Fruit fly (Drosophila melanogaster) whole organism, embryonic: Measurements from ENCODE around the gene Tcs4.

Source experiments
- Atf3 ChIP-seq: fragments of 200-800 bp; sonication (Bioruptor generic); optimal IDR thresholded peaks from 3 replicates; lab custom pipeline; 2016; ENCODE audit warnings: missing biosample characterization, missing genetic modification characterization
- CG10959 ChIP-seq: fragments of 200-800 bp; sonication (Bioruptor generic); IDR thresholded peaks from 2 replicates; pipeline ENCODE4 v1.3.6; 2022; ENCODE audit warnings: missing biosample characterization, missing genetic modification characterization
- CG11398 ChIP-seq: fragments of 200-800 bp; sonication (Bioruptor generic); optimal IDR thresholded peaks from 2 replicates; lab custom pipeline; 2016; ENCODE audit warnings: missing biosample characterization, missing genetic modification characterization
- CG12299 ChIP-seq: fragments of 200-800 bp; sonication (Bioruptor generic); optimal IDR thresholded peaks from 2 replicates; lab custom pipeline; 2018; ENCODE audit warnings: missing biosample characterization, mild to moderate bottlenecking, missing genetic modification characterization
- CG12391 ChIP-seq: fragments of 200-800 bp; sonication (Bioruptor generic); optimal IDR thresholded peaks from 3 replicates; lab custom pipeline; 2018; ENCODE audit warnings: missing biosample characterization, mild to moderate bottlenecking, missing genetic modification characterization, moderate library complexity
- CG13775 ChIP-seq: fragments of 200-800 bp; sonication (Bioruptor generic); optimal IDR thresholded peaks from 3 replicates; lab custom pipeline; 2017; ENCODE audit warnings: missing biosample characterization, mild to moderate bottlenecking, missing genetic modification characterization
- CG15073 ChIP-seq: fragments of 200-800 bp; sonication (Bioruptor generic); optimal IDR thresholded peaks from 2 replicates; lab custom pipeline; 2016; ENCODE audit warnings: missing biosample characterization, missing genetic modification characterization
- CG15479 ChIP-seq: fragments of 200-800 bp; sonication (Bioruptor generic); optimal IDR thresholded peaks from 3 replicates; lab custom pipeline; 2019; ENCODE audit warnings: missing biosample characterization, mild to moderate bottlenecking, missing genetic modification characterization, moderate library complexity
- CG1832 ChIP-seq: fragments of 200-800 bp; sonication (Bioruptor generic); optimal IDR thresholded peaks from 2 replicates; lab custom pipeline; 2017; ENCODE audit warnings: missing biosample characterization, mild to moderate bottlenecking, missing genetic modification characterization, inconsistent platforms
- CG2875 ChIP-seq: fragments of 200-800 bp; sonication (Bioruptor generic); optimal IDR thresholded peaks from 2 replicates; lab custom pipeline; 2017; ENCODE audit warnings: missing biosample characterization, mild to moderate bottlenecking, missing genetic modification characterization, missing genetic modification reagents
- CG30020 ChIP-seq: fragments of 200-800 bp; optimal IDR thresholded peaks from 2 replicates; lab custom pipeline; 2019; ENCODE audit warnings: missing biosample characterization, mild to moderate bottlenecking, missing genetic modification characterization, moderate library complexity
- CG31224 ChIP-seq: fragments of 200-800 bp; sonication (Bioruptor generic); IDR thresholded peaks from 2 replicates; pipeline ENCODE4 v1.3.6; 2022; ENCODE audit warnings: missing biosample characterization, missing genetic modification characterization
- CG31365 ChIP-seq: fragments of 200-800 bp; sonication (Bioruptor generic); optimal IDR thresholded peaks from 2 replicates; lab custom pipeline; 2018; ENCODE audit warnings: missing biosample characterization, mild to moderate bottlenecking, missing genetic modification characterization
- CG31388 ChIP-seq: fragments of 200-800 bp; sonication (Bioruptor generic); optimal IDR thresholded peaks from 2 replicates; lab custom pipeline; 2016; ENCODE audit warnings: missing biosample characterization, missing genetic modification characterization
- CG4424 ChIP-seq: fragments of 200-800 bp; sonication (Bioruptor generic); optimal IDR thresholded peaks from 3 replicates; lab custom pipeline; 2016; ENCODE audit warnings: missing biosample characterization, missing genetic modification characterization
- CG6254 ChIP-seq: fragments of 200-800 bp; sonication (Bioruptor generic); optimal IDR thresholded peaks from 3 replicates; lab custom pipeline; 2017; ENCODE audit warnings: mild to moderate bottlenecking, missing biosample characterization, missing genetic modification reagents, missing genetic modification characterization
- CG6791 ChIP-seq: fragments of 200-800 bp; sonication (Bioruptor generic); IDR thresholded peaks from 3 replicates; pipeline ENCODE4 v1.3.6; 2022; ENCODE audit warnings: missing biosample characterization, missing genetic modification characterization; ENCODE audit not compliant: partially characterized antibody
- CG7357 ChIP-seq: fragments of 200-800 bp; sonication (Bioruptor generic); IDR thresholded peaks from 3 replicates; pipeline ENCODE4 v1.3.6; 2022; ENCODE audit warnings: missing biosample characterization, missing genetic modification characterization
- CG7556 ChIP-seq: fragments of 200-800 bp; sonication (Bioruptor generic); optimal IDR thresholded peaks from 2 replicates; lab custom pipeline; 2017; ENCODE audit warnings: missing biosample characterization, mild to moderate bottlenecking, missing genetic modification characterization
- CG8281 ChIP-seq: fragments of 200-800 bp; sonication (Bioruptor generic); optimal IDR thresholded peaks from 2 replicates; lab custom pipeline; 2018; ENCODE audit warnings: missing biosample characterization, mild to moderate bottlenecking, missing genetic modification characterization, moderate library complexity
- CG8765 ChIP-seq: fragments of 200-800 bp; sonication (Bioruptor generic); IDR thresholded peaks from 2 replicates; pipeline ENCODE4 v1.3.6; 2022; ENCODE audit warnings: missing biosample characterization, missing genetic modification characterization
- CG9215 ChIP-seq: fragments of 200-800 bp; sonication (Bioruptor generic); IDR thresholded peaks from 2 replicates; pipeline ENCODE4 v1.3.6; 2022; ENCODE audit warnings: missing biosample characterization, missing genetic modification characterization
- Deaf1 ChIP-seq: fragments of 200-800 bp; optimal IDR thresholded peaks from 3 replicates; lab custom pipeline; 2019; ENCODE audit warnings: missing biosample characterization, mild to moderate bottlenecking, missing genetic modification characterization, moderate library complexity
- E2f2 ChIP-seq: fragments of 200-800 bp; sonication (Bioruptor generic); IDR thresholded peaks from 2 replicates; pipeline ENCODE4 v1.3.6; 2022; ENCODE audit warnings: missing biosample characterization, missing genetic modification characterization
- H2.0 ChIP-seq: fragments of 200-800 bp; sonication (Bioruptor generic); IDR thresholded peaks from 2 replicates; pipeline ENCODE4 v1.3.6; 2022; ENCODE audit warnings: missing biosample characterization, missing genetic modification characterization
- HLHmδ ChIP-seq: fragments of 200-800 bp; sonication (Bioruptor generic); optimal IDR thresholded peaks from 2 replicates; lab custom pipeline; 2018; ENCODE audit warnings: missing biosample characterization, mild to moderate bottlenecking, missing genetic modification characterization, moderate library complexity
- Hand ChIP-seq: fragments of 200-800 bp; sonication (Bioruptor generic); optimal IDR thresholded peaks from 2 replicates; lab custom pipeline; 2017; ENCODE audit warnings: mild to moderate bottlenecking, missing biosample characterization, missing genetic modification reagents, missing genetic modification characterization
- Hr39 ChIP-seq: fragments of >200 bp; optimal IDR thresholded peaks from 2 replicates; lab custom pipeline; 2017
- Nf-YA ChIP-seq: fragments of 200-800 bp; sonication (Bioruptor generic); IDR thresholded peaks from 2 replicates; pipeline ENCODE4 v1.3.6; 2022; ENCODE audit warnings: missing biosample characterization, missing genetic modification characterization
- Spps ChIP-seq: fragments of 200-800 bp; sonication (Bioruptor generic); optimal IDR thresholded peaks from 2 replicates; lab custom pipeline; 2018; ENCODE audit warnings: missing biosample characterization, mild to moderate bottlenecking, missing genetic modification characterization
- Usf ChIP-seq: fragments of 200-800 bp; sonication (Bioruptor generic); optimal IDR thresholded peaks from 2 replicates; lab custom pipeline; 2017; ENCODE audit warnings: missing genotype, missing biosample characterization, missing genetic modification characterization
- al ChIP-seq: fragments of 200-800 bp; sonication (Bioruptor generic); IDR thresholded peaks from 2 replicates; pipeline ENCODE4 v1.3.6; 2022; ENCODE audit warnings: missing biosample characterization, missing genetic modification characterization
- dmrt99B ChIP-seq: fragments of 200-800 bp; sonication (Bioruptor generic); optimal IDR thresholded peaks from 2 replicates; lab custom pipeline; 2018; ENCODE audit warnings: missing biosample characterization, mild to moderate bottlenecking, missing genetic modification characterization, moderate library complexity
- dpn ChIP-seq, 2 experiments: fragments of 200-800 bp; sonication (Bioruptor generic); optimal IDR thresholded peaks; 3 replicates each; lab custom pipeline; 2016; ENCODE audit warnings: missing biosample characterization in 2 of 2, missing genetic modification characterization in 2 of 2
- dysf ChIP-seq: fragments of 200-800 bp; sonication (Bioruptor generic); IDR thresholded peaks from 3 replicates; pipeline ENCODE4 v1.3.6; 2022; ENCODE audit warnings: missing biosample characterization, missing genetic modification characterization
- grau ChIP-seq: fragments of 200-800 bp; optimal IDR thresholded peaks from 3 replicates; lab custom pipeline; 2019; ENCODE audit warnings: missing biosample characterization, mild to moderate bottlenecking, missing genetic modification characterization, moderate library complexity
- gro ChIP-seq: fragments of 200-800 bp; sonication (Bioruptor generic); optimal IDR thresholded peaks from 2 replicates; lab custom pipeline; 2016; ENCODE audit warnings: missing biosample characterization, missing genetic modification characterization
- hkb ChIP-seq, 2 experiments: fragments of 200-800 bp in 1 of 2; fragments of >200 bp in 1 of 2; sonication (Bioruptor generic) in 1 of 2; IDR thresholded peaks in 1 of 2; optimal IDR thresholded peaks in 1 of 2; 2 replicates each; pipeline versions ENCODE4 v1.3.6 to Lab custom; 2017 to 2022; ENCODE audit warnings: missing biosample characterization in 1 of 2, missing genetic modification characterization in 1 of 2
- hth ChIP-seq: fragments of >200 bp; optimal IDR thresholded peaks from 2 replicates; lab custom pipeline; 2017; ENCODE audit warnings: inconsistent platforms
- ind ChIP-seq: fragments of 200-800 bp; sonication (Bioruptor generic); optimal IDR thresholded peaks from 3 replicates; lab custom pipeline; 2016; ENCODE audit warnings: missing biosample characterization, missing genetic modification characterization
- jing ChIP-seq: fragments of 200-800 bp; sonication (Bioruptor generic); optimal IDR thresholded peaks from 2 replicates; lab custom pipeline; 2018; ENCODE audit warnings: missing biosample characterization, mild to moderate bottlenecking, missing genetic modification characterization
- luna ChIP-seq: fragments of 200-800 bp; sonication (Bioruptor generic); optimal IDR thresholded peaks from 2 replicates; lab custom pipeline; 2016; ENCODE audit warnings: missing biosample characterization, missing genetic modification characterization
- org-1 ChIP-seq: fragments of 200-800 bp; sonication (Bioruptor generic); optimal IDR thresholded peaks from 2 replicates; lab custom pipeline; 2017; ENCODE audit warnings: missing biosample characterization, missing genetic modification characterization
- pho ChIP-seq: fragments of 200-800 bp; sonication (Bioruptor generic); optimal IDR thresholded peaks from 2 replicates; lab custom pipeline; 2016; ENCODE audit warnings: missing biosample characterization, missing genetic modification characterization
- pnt ChIP-seq: fragments of 200-800 bp; sonication (Bioruptor generic); optimal IDR thresholded peaks from 3 replicates; lab custom pipeline; 2016; ENCODE audit warnings: missing biosample characterization, missing genetic modification characterization
- prd ChIP-seq, 3 experiments: fragments of >200 bp in 2 of 3; fragments of 200-800 bp in 1 of 3; sonication (Bioruptor generic) in 1 of 3; optimal IDR thresholded peaks in 2 of 3; IDR thresholded peaks in 1 of 3; 2 replicates in 2 of 3; 3 replicates in 1 of 3; pipeline versions ENCODE4 v1.3.6 to Lab custom; 2017 to 2022; ENCODE audit warnings: missing biosample characterization in 1 of 3, missing genetic modification characterization in 1 of 3
- ranshi ChIP-seq: fragments of 200-800 bp; sonication (Bioruptor generic); IDR thresholded peaks from 2 replicates; pipeline ENCODE4 v1.3.6; 2022; ENCODE audit warnings: missing biosample characterization, missing genetic modification characterization
- trh ChIP-seq: fragments of 200-800 bp; sonication (Bioruptor generic); optimal IDR thresholded peaks from 2 replicates; lab custom pipeline; 2016; ENCODE audit warnings: missing biosample characterization, missing genetic modification characterization
- wek ChIP-seq: fragments of 200-800 bp; sonication (Bioruptor generic); optimal IDR thresholded peaks from 3 replicates; lab custom pipeline; 2018; ENCODE audit warnings: missing biosample characterization, mild to moderate bottlenecking, missing genetic modification characterization, moderate library complexity
- wor ChIP-seq: fragments of 200-800 bp; sonication (Bioruptor generic); IDR thresholded peaks from 2 replicates; pipeline ENCODE4 v1.3.6; 2022; ENCODE audit warnings: missing biosample characterization, missing genetic modification characterization
- z ChIP-seq: fragments of 200-800 bp; sonication (Bioruptor generic); IDR thresholded peaks from 3 replicates; pipeline ENCODE4 v1.3.6; 2022; ENCODE audit warnings: missing biosample characterization, missing genetic modification characterization

The Tcs4 gene

DNA sequence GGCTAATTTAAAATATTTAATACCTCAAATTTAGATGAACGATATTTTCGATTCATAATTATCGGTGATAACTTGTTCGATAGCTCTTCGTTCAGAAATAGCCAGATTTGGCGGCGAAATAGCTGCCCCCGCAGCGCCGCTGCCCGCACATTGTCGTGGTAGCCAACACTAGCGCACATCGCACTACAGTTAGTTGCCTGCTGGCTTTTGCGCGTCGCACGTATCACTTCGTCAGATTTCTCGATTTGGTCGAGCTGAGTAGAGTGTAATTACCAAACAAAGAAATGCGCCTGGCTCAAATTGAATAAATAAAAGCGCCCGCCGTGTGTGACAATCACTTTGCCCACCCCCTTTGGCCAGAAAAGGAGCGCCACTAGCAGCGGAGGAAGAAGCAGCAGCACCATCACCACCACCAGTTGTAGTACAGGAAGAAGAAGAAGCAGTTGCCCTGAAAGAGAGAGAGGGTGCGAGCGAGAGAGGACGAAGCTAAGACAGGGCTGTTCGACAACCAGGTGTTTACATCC, 49.1 kb upstream of the Tcs4 start, which contains the start of gene Abcd3 (continued):
- TF ChIP-seq prd (optimal IDR thresholded peaks at IDR 0.05; lab: Kevin White, UChicago) (no peak), prd (GFP tag; IDR thresholded peaks at IDR 0.05; lab: Robert Waterston, UW) (no peak), CG8281 (tag; lab: Kevin White, UChicago) (no peak), Atf3 (GFP tag; lab: Kevin White, UChicago) (no peak), dpn (GFP tag; optimal IDR thresholded peaks at IDR 0.05; lab: Kevin White, UChicago) (peak in 1 of 2 experiments; percentile 44), ind (no peak), ranshi (GFP tag; lab: Robert Waterston, UW) (no peak), Deaf1 (tag; lab: Kevin White, UChicago) (peak; percentile 42), H2.0 (GFP tag; lab: Robert Waterston, UW) (no peak), Usf (no peak), CG15479 (GFP tag; lab: Kevin White, UChicago) (peak; percentile 76), grau (tag; lab: Kevin White, UChicago) (peak; percentile 10), CG31365 (tag; lab: Kevin White, UChicago) (peak; percentile 23), luna (no peak), CG12299 (tag; lab: Kevin White, UChicago) (peak; percentile 42), CG8765 (GFP tag; lab: Robert Waterston, UW) (no peak), CG31224 (GFP tag; lab: Robert Waterston, UW) (0 out of 2 replicates have a peak, but pooled peaks have one; percentile 10), CG12391 (tag; lab: Kevin White, UChicago) (no peak), Nf-YA (no peak), CG1832 (GFP tag; lab: Kevin White, UChicago) (peak; percentile 87), z (GFP tag; lab: Robert Waterston, UW) (0 out of 3 replicates have a peak, but pooled peaks have one; percentile 40), CG9215 (no peak), dmrt99B (tag; lab: Kevin White, UChicago) (peak; percentile 25), trh (GFP tag; lab: Kevin White, UChicago) (no peak), CG31388 (no peak), Spps (tag; lab: Kevin White, UChicago) (no peak), pho (no peak), CG7556 (GFP tag; lab: Kevin White, UChicago) (no peak), al (GFP tag; lab: Robert Waterston, UW) (no peak), wor (GFP tag; lab: Robert Waterston, UW) (no peak), jing (no peak), Hr39 (lab: Kevin White, UChicago) (no peak), HLHmδ (GFP tag; lab: Kevin White, UChicago) (peak; percentile 22), CG11398 (GFP tag; lab: Kevin White, UChicago) (no peak), CG15073 (GFP tag; lab: Kevin White, UChicago) (no peak), CG7357 (GFP tag; lab: Robert Waterston, UW) (no peak), CG10959 (GFP tag; lab: Robert Waterston, UW) (no peak), wek (GFP tag; lab: Kevin White, UChicago) (peak; percentile 6), E2f2 (GFP tag; lab: Robert Waterston, UW) (peak; percentile 67), CG6254 (GFP tag; lab: Kevin White, UChicago) (peak; percentile 31), CG4424 (no peak), dysf (no peak), hth (lab: Kevin White, UChicago) (no peak), CG30020 (tag; lab: Kevin White, UChicago) (no peak), gro (peak; percentile 49), hkb (optimal IDR thresholded peaks at IDR 0.05; lab: Kevin White, UChicago) (no peak), hkb (GFP tag; IDR thresholded peaks at IDR 0.05; lab: Robert Waterston, UW) (peak; percentile 48), CG13775 (GFP tag; lab: Kevin White, UChicago) (peak; percentile 18), CG2875 (GFP tag; lab: Kevin White, UChicago) (no peak), pnt (GFP tag; lab: Kevin White, UChicago) (no peak), CG6791 (GFP tag; lab: Robert Waterston, UW) (peak; percentile 75), org-1 (GFP tag; lab: Kevin White, UChicago) (no peak), Hand (GFP tag; lab: Kevin White, UChicago) (peak; percentile 34)
